Fruit fly (Drosophila melanogaster) whole organism, embryonic: ENCODE measurements around the gene CG11251.

Experiments used
- Awh ChIP-seq: fragments of 200-800 bp; sonication (Bioruptor generic); IDR thresholded peaks from 2 replicates; pipeline ENCODE4, ENCODE4 v1.3.6; 2022; ENCODE audit warnings: missing biosample characterization, missing genetic modification characterization
- CG1024 ChIP-seq: fragments of 200-800 bp; sonication (Bioruptor generic); IDR thresholded peaks from 2 replicates; pipeline ENCODE4 v1.3.6; 2022; ENCODE audit warnings: missing biosample characterization, missing genetic modification characterization
- CG10959 ChIP-seq: fragments of 200-800 bp; sonication (Bioruptor generic); IDR thresholded peaks from 2 replicates; pipeline ENCODE4 v1.3.6; 2022; ENCODE audit warnings: missing biosample characterization, missing genetic modification characterization
- CG11456 ChIP-seq: fragments of 200-800 bp; sonication (Bioruptor generic); IDR thresholded peaks from 3 replicates; pipeline ENCODE4 v1.3.6; 2022; ENCODE audit warnings: missing biosample characterization, missing genetic modification characterization
- CG11504 ChIP-seq: fragments of 200-800 bp; sonication (Bioruptor generic); optimal IDR thresholded peaks from 3 replicates; lab custom pipeline; 2019; ENCODE audit warnings: missing biosample characterization, mild to moderate bottlenecking, missing genetic modification characterization, moderate library complexity
- CG12299 ChIP-seq: fragments of 200-800 bp; sonication (Bioruptor generic); optimal IDR thresholded peaks from 2 replicates; lab custom pipeline; 2018; ENCODE audit warnings: missing biosample characterization, mild to moderate bottlenecking, missing genetic modification characterization
- CG13624 ChIP-seq: fragments of 200-800 bp; sonication (Bioruptor generic); optimal IDR thresholded peaks from 2 replicates; lab custom pipeline; 2016; ENCODE audit warnings: missing biosample characterization, missing genetic modification characterization
- CG17361 ChIP-seq: fragments of 200-800 bp; sonication (Bioruptor generic); IDR thresholded peaks from 3 replicates; pipeline ENCODE4 v1.3.6; 2022; ENCODE audit warnings: missing biosample characterization, missing genetic modification characterization
- CG2202 ChIP-seq: fragments of 200-800 bp; sonication (Bioruptor generic); optimal IDR thresholded peaks from 2 replicates; lab custom pipeline; 2018; ENCODE audit warnings: missing biosample characterization, mild to moderate bottlenecking, missing genetic modification characterization
- CG31224 ChIP-seq: fragments of 200-800 bp; sonication (Bioruptor generic); IDR thresholded peaks from 2 replicates; pipeline ENCODE4 v1.3.6; 2022; ENCODE audit warnings: missing biosample characterization, missing genetic modification characterization
- CG32767 ChIP-seq: fragments of 200-800 bp; sonication (Bioruptor generic); IDR thresholded peaks from 2 replicates; pipeline ENCODE4 v1.3.6; 2022; ENCODE audit warnings: missing biosample characterization, missing genetic modification characterization
- CG3838 ChIP-seq: fragments of 200-800 bp; sonication (Bioruptor generic); optimal IDR thresholded peaks from 3 replicates; lab custom pipeline; 2016; ENCODE audit warnings: missing biosample characterization, missing genetic modification characterization
- CG4617 ChIP-seq: fragments of 200-800 bp; sonication (Bioruptor generic); optimal IDR thresholded peaks from 3 replicates; lab custom pipeline; 2016; ENCODE audit warnings: missing biosample characterization, missing genetic modification characterization, borderline replicate concordance
- CG6254 ChIP-seq: fragments of 200-800 bp; sonication (Bioruptor generic); optimal IDR thresholded peaks from 3 replicates; lab custom pipeline; 2017; ENCODE audit warnings: mild to moderate bottlenecking, missing biosample characterization, missing genetic modification reagents, missing genetic modification characterization
- CG8281 ChIP-seq: fragments of 200-800 bp; sonication (Bioruptor generic); optimal IDR thresholded peaks from 2 replicates; lab custom pipeline; 2018; ENCODE audit warnings: missing biosample characterization, mild to moderate bottlenecking, missing genetic modification characterization, moderate library complexity
- CG8924 ChIP-seq: fragments of 200-800 bp; optimal IDR thresholded peaks from 3 replicates; lab custom pipeline; 2019; ENCODE audit warnings: missing biosample characterization, mild to moderate bottlenecking, missing genetic modification characterization, moderate library complexity
- CG9727 ChIP-seq: fragments of 200-800 bp; sonication (Bioruptor generic); optimal IDR thresholded peaks from 3 replicates; lab custom pipeline; 2017; ENCODE audit warnings: missing biosample characterization, mild to moderate bottlenecking, missing genetic modification characterization
- CG9797 ChIP-seq: fragments of 200-800 bp; sonication (Bioruptor generic); optimal IDR thresholded peaks from 3 replicates; lab custom pipeline; 2018; ENCODE audit warnings: missing biosample characterization, mild to moderate bottlenecking, missing genetic modification characterization
- CoRest ChIP-seq: fragments of 200-800 bp; sonication (Bioruptor generic); optimal IDR thresholded peaks from 3 replicates; lab custom pipeline; 2018; ENCODE audit warnings: missing biosample characterization, mild to moderate bottlenecking, missing genetic modification characterization, moderate library complexity
- D19A ChIP-seq: fragments of 200-800 bp; optimal IDR thresholded peaks from 3 replicates; lab custom pipeline; 2019; ENCODE audit warnings: missing biosample characterization, mild to moderate bottlenecking, missing genetic modification characterization, moderate library complexity
- Fer3 ChIP-seq: fragments of 200-800 bp; sonication (Bioruptor generic); optimal IDR thresholded peaks from 2 replicates; lab custom pipeline; 2018; ENCODE audit warnings: missing biosample characterization, mild to moderate bottlenecking, missing genetic modification characterization, moderate library complexity
- HmgD ChIP-seq: fragments of 200-800 bp; sonication (Bioruptor generic); optimal IDR thresholded peaks from 3 replicates; lab custom pipeline; 2016; ENCODE audit warnings: missing biosample characterization, missing genetic modification characterization
- Hr51 ChIP-seq, 2 experiments: fragments of 200-800 bp; sonication (Bioruptor generic); optimal IDR thresholded peaks; 2 replicates in 1 of 2; 3 replicates in 1 of 2; lab custom pipeline; 2016 to 2018; ENCODE audit warnings: missing biosample characterization in 2 of 2, missing genetic modification characterization in 2 of 2, mild to moderate bottlenecking in 1 of 2, moderate library complexity in 1 of 2
- Mes4 ChIP-seq: fragments of 200-800 bp; sonication (Bioruptor generic); optimal IDR thresholded peaks from 2 replicates; lab custom pipeline; 2016; ENCODE audit warnings: missing biosample characterization, missing genetic modification characterization
- Mrtf ChIP-seq: fragments of 200-800 bp; sonication (Bioruptor generic); IDR thresholded peaks from 3 replicates; pipeline ENCODE4 v1.3.6; 2022; ENCODE audit warnings: missing biosample characterization, missing genetic modification characterization
- NfI ChIP-seq: fragments of 200-800 bp; sonication (Bioruptor generic); optimal IDR thresholded peaks from 3 replicates; lab custom pipeline; 2018; ENCODE audit warnings: missing biosample characterization, mild to moderate bottlenecking, missing genetic modification characterization, moderate library complexity
- Vsx1 ChIP-seq: fragments of 200-800 bp; sonication (Bioruptor generic); optimal IDR thresholded peaks from 2 replicates; lab custom pipeline; 2017; ENCODE audit warnings: missing biosample characterization, mild to moderate bottlenecking, missing genetic modification characterization, missing genetic modification reagents
- aop ChIP-seq: fragments of 200-800 bp; sonication (Bioruptor generic); IDR thresholded peaks from 2 replicates; pipeline ENCODE4 v1.3.6; 2022; ENCODE audit warnings: missing biosample characterization, missing genetic modification characterization
- ase ChIP-seq: fragments of 200-800 bp; sonication (Bioruptor generic); IDR thresholded peaks from 3 replicates; pipeline ENCODE4 v1.3.6; 2022; ENCODE audit warnings: missing biosample characterization, missing genetic modification characterization
- br ChIP-seq: fragments of >200 bp; optimal IDR thresholded peaks from 2 replicates; lab custom pipeline; 2017
- cas ChIP-seq: fragments of 200-800 bp; sonication (Bioruptor generic); IDR thresholded peaks from 2 replicates; pipeline ENCODE4 v1.3.6; 2022; ENCODE audit warnings: missing biosample characterization, missing genetic modification characterization
- danr ChIP-seq: fragments of 200-800 bp; sonication (Bioruptor generic); IDR thresholded peaks from 2 replicates; pipeline ENCODE4 v1.3.6; 2022; ENCODE audit warnings: missing biosample characterization, missing genetic modification characterization
- exex ChIP-seq: fragments of 200-800 bp; sonication (Bioruptor generic); optimal IDR thresholded peaks from 4 replicates; lab custom pipeline; 2018; ENCODE audit warnings: missing biosample characterization, mild to moderate bottlenecking, missing genetic modification characterization, moderate library complexity
- gem ChIP-seq: fragments of 200-800 bp; sonication (Bioruptor generic); optimal IDR thresholded peaks from 2 replicates; lab custom pipeline; 2019; ENCODE audit warnings: missing biosample characterization, mild to moderate bottlenecking, missing genetic modification characterization, moderate library complexity
- grau ChIP-seq: fragments of 200-800 bp; optimal IDR thresholded peaks from 3 replicates; lab custom pipeline; 2019; ENCODE audit warnings: missing biosample characterization, mild to moderate bottlenecking, missing genetic modification characterization, moderate library complexity
- grn ChIP-seq: fragments of 200-800 bp; sonication (Bioruptor generic); optimal IDR thresholded peaks from 3 replicates; lab custom pipeline; 2017; ENCODE audit warnings: missing biosample characterization, missing genetic modification characterization
- gsb ChIP-seq: fragments of 200-800 bp; sonication (Bioruptor generic); IDR thresholded peaks from 2 replicates; pipeline ENCODE4 v1.3.6; 2022; ENCODE audit warnings: missing biosample characterization, missing genetic modification characterization
- jigr1 ChIP-seq: fragments of 200-800 bp; sonication (Bioruptor generic); IDR thresholded peaks from 3 replicates; pipeline ENCODE4 v1.3.6; 2022; ENCODE audit warnings: missing biosample characterization, missing genetic modification characterization
- jing ChIP-seq: fragments of 200-800 bp; sonication (Bioruptor generic); optimal IDR thresholded peaks from 2 replicates; lab custom pipeline; 2018; ENCODE audit warnings: missing biosample characterization, mild to moderate bottlenecking, missing genetic modification characterization
- otp ChIP-seq: fragments of 200-800 bp; sonication (Bioruptor generic); IDR thresholded peaks from 3 replicates; pipeline ENCODE4, ENCODE4 v1.3.6; 2022; ENCODE audit warnings: missing biosample characterization, missing genetic modification characterization
- ranshi ChIP-seq: fragments of 200-800 bp; sonication (Bioruptor generic); IDR thresholded peaks from 2 replicates; pipeline ENCODE4 v1.3.6; 2022; ENCODE audit warnings: missing biosample characterization, missing genetic modification characterization
- sens ChIP-seq: fragments of 200-800 bp; sonication (Bioruptor generic); peaks from one replicate; lab custom pipeline; 2016; ENCODE audit warnings: missing biosample characterization, missing genetic modification characterization
- sna ChIP-seq: fragments of 200-800 bp; sonication (Bioruptor generic); IDR thresholded peaks from 2 replicates; pipeline ENCODE4 v1.3.6; 2022; ENCODE audit warnings: missing biosample characterization, missing genetic modification characterization; ENCODE audit not compliant: partially characterized antibody
- tin ChIP-seq: fragments of 200-800 bp; sonication (Bioruptor generic); optimal IDR thresholded peaks from 3 replicates; lab custom pipeline; 2016; ENCODE audit warnings: missing biosample characterization, missing genetic modification characterization
- toy ChIP-seq: fragments of 200-800 bp; sonication (Bioruptor generic); IDR thresholded peaks from 2 replicates; pipeline ENCODE4 v1.3.6; 2022; ENCODE audit warnings: missing biosample characterization, missing genetic modification characterization
- usp ChIP-seq: fragments of >200 bp; optimal IDR thresholded peaks from 2 replicates; lab custom pipeline; 2017; ENCODE audit warnings: missing biosample characterization, missing genetic modification characterization
- yki ChIP-seq: fragments of >200 bp; optimal IDR thresholded peaks from 3 replicates; lab custom pipeline; 2018
- zfh1 ChIP-seq: fragments of 200-800 bp; sonication (Bioruptor generic); IDR thresholded peaks from 3 replicates; pipeline ENCODE4 v1.3.6; 2022; ENCODE audit warnings: missing biosample characterization, missing genetic modification characterization

Gene CG11251

dm6 chr3L:13068293-13068692 is 21.5 kb downstream of the CG11251 start (continued):
- TF ChIP-seq tin (GFP tag; lab: Kevin White, UChicago), result peak; percentile 3
- TF ChIP-seq CG10959, result peak; percentile 42; the same call in 1 of the 2 replicates
- no peak for TF ChIP-seq jing (GFP tag; lab: Kevin White, UChicago)
- TF ChIP-seq danr (GFP tag; lab: Robert Waterston, UW), result no peak
- TF ChIP-seq gsb, result no peak
- TF ChIP-seq ase (GFP tag; lab: Robert Waterston, UW), result no peak
- no peak for TF ChIP-seq HmgD (GFP tag; lab: Kevin White, UChicago)
- no peak for TF ChIP-seq toy (GFP tag; lab: Robert Waterston, UW)
- no peak for TF ChIP-seq CG4617
- TF ChIP-seq otp (GFP tag; lab: Robert Waterston, UW), result 0 out of 3 replicates have a peak, but pooled peaks have one; percentile 5
- no peak for TF ChIP-seq Mes4 (GFP tag; lab: Kevin White, UChicago)
- no peak for TF ChIP-seq Fer3 (tag; lab: Kevin White, UChicago)
- TF ChIP-seq CG12299 (tag; lab: Kevin White, UChicago), result no peak
- no peak for TF ChIP-seq CG32767 (GFP tag; lab: Robert Waterston, UW)
- TF ChIP-seq sna (GFP tag; lab: Robert Waterston, UW), result no peak
- peak; percentile 10 for TF ChIP-seq CG11504
- no peak for TF ChIP-seq CG13624 (GFP tag; lab: Kevin White, UChicago)
- 0 out of 3 replicates have a peak, but pooled peaks have one; percentile 31 for TF ChIP-seq zfh1 (GFP tag; lab: Robert Waterston, UW)
- TF ChIP-seq br (lab: Kevin White, UChicago), result no peak
- no peak for TF ChIP-seq NfI (GFP tag; lab: Kevin White, UChicago)
- peak; percentile 36 for TF ChIP-seq D19A (tag; lab: Kevin White, UChicago)
- TF ChIP-seq CG6254, result no peak
- TF ChIP-seq CG11456 (GFP tag; lab: Robert Waterston, UW), result no peak
- no peak for TF ChIP-seq ranshi (GFP tag; lab: Robert Waterston, UW)
- peak; percentile 31 for TF ChIP-seq CG8924 (tag; lab: Kevin White, UChicago)
- TF ChIP-seq grau (tag; lab: Kevin White, UChicago), result peak; percentile 29
- TF ChIP-seq CoRest (tag; lab: Kevin White, UChicago), result peak; percentile 26
- TF ChIP-seq yki (lab: Kevin White, UChicago), result no peak
- TF ChIP-seq CG3838 (GFP tag; lab: Kevin White, UChicago), result no peak
- TF ChIP-seq cas (GFP tag; lab: Robert Waterston, UW), result no peak
- TF ChIP-seq CG31224 (GFP tag; lab: Robert Waterston, UW), result no peak

dm6 chr3L:13066220-13066619 is 23.5 kb downstream of the CG11251 start:
- TF ChIP-seq CG9727 (GFP tag; lab: Kevin White, UChicago) (no peak), gem (tag; lab: Kevin White, UChicago) (peak; percentile 19), CG17361 (GFP tag; lab: Robert Waterston, UW) (0 out of 3 replicates have a peak, but pooled peaks have one; percentile 9)

dm6 chr3L:13065619-13066018 is 24.1 kb downstream of the CG11251 start:
- TF ChIP-seq CG1024 (GFP tag; lab: Robert Waterston, UW) (no peak), exex (tag; lab: Kevin White, UChicago) (peak; percentile 13), grn (GFP tag; lab: Kevin White, UChicago) (peak; percentile 84), CG9797 (GFP tag; lab: Kevin White, UChicago) (no peak), Hr51 (GFP tag; optimal IDR thresholded peaks at IDR 0.05; lab: Kevin White, UChicago) (no peak), aop (GFP tag; lab: Robert Waterston, UW) (no peak), CG8281 (tag; lab: Kevin White, UChicago) (no peak), CG2202 (tag; lab: Kevin White, UChicago) (no peak), usp (GFP tag; lab: Kevin White, UChicago) (no peak), Mrtf (no peak), Vsx1 (GFP tag; lab: Kevin White, UChicago) (peak; percentile 68), Awh (GFP tag; lab: Robert Waterston, UW) (peak; percentile 52; the same call in 1 of the 2 replicates), jigr1 (GFP tag; lab: Robert Waterston, UW) (no peak), sens (GFP tag; lab: Kevin White, UChicago) (peak; percentile 75)
